Worm (Caenorhabditis elegans): ENCODE results near the gene F44D12.8.

Gene F44D12.8

DNA sequence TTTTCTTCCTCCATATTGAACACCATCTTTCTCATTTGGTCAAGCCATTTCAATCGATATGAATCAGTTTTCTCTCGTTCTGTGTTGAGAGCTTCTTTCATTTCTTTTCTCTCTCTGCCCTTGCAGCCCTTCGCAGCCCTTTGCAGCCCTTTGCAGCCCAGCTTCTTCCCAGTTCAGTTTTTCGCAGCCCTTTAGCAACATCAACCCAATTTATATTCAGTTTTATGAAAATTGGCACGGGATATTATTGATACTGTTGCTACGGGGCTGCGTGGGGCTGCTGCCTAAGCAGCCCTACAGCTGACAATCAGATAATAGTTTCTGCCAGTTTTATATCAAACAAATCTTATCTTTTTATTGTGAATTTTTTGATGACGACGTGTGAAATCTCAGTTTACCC, 13.9 kb downstream of the F44D12.8 start, which contains the start of gene F44D12.10:
Gene F44D12.10, minus strand, starts transcription at position 101 of the 400 bp plus-strand sequence.
- TF ChIP-seq F10B5.3 (tag; optimal IDR thresholded peaks at IDR 0.05) (no peak), skn-1 (tag; optimal IDR thresholded peaks at IDR 0.05) (no peak), nhr-11 (tag; optimal IDR thresholded peaks at IDR 0.05) (no peak), nhr-237 (tag; optimal IDR thresholded peaks at IDR 0.05) (no peak)

DNA sequence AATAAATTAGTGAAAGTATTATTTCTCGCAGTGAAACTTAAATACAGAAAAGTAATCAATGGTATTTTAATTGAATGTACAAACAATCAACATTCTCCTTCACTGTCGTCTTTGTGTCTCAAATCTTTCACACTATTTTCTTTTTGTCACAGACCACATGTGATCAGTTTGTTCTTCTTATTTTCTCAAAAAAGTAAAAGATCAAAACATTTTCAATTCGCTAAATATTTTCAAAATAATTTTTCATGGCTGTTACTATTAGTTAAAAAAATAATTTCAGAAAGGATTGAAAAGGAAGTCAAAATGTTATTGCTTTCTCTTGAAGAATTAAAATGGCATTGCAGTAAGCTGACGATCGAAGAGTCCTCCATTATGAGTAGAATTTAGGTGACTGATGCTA, 17.7 kb downstream of the F44D12.8 start, which contains the start of gene dhs-31:
Gene dhs-31, minus strand, starts transcription at position 101 of the 400 bp plus-strand sequence.
- no peak for TF ChIP-seq T20F7.1 (GFP tag; optimal IDR thresholded peaks at IDR 0.05)
- TF ChIP-seq madf-5 (GFP tag; IDR thresholded peaks at IDR 0.05), result no peak
- no peak for TF ChIP-seq nhr-28 (tag; optimal IDR thresholded peaks at IDR 0.05)
- no peak for TF ChIP-seq aly-2 (tag; optimal IDR thresholded peaks at IDR 0.05)

DNA sequence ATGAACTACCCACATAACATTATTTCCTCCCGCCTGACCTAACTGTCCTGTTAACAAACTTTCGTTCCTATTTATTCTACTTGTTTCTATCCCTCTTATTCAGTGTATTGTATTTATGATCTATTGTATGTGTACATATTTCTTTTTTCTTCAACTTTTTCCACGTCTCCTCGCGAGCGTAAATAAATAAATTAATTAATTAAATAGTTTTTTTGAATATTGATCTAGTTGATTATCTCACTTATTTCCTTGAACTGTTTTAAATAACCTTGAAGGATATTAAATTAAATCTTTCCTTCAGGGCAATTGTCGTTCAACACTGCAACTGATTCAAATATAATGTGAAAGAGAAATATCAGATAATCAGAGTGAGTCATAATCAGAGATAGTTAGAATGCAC, 19.8 kb downstream of the F44D12.8 start, which contains the start of gene frk-1:
Gene frk-1, plus strand, starts transcription at position 301 of the 400 bp plus-strand sequence.
- TF ChIP-seq ztf-11 (tag; optimal IDR thresholded peaks at IDR 0.05) (no peak), aha-1 (tag) (peak; percentile 73)

DNA sequence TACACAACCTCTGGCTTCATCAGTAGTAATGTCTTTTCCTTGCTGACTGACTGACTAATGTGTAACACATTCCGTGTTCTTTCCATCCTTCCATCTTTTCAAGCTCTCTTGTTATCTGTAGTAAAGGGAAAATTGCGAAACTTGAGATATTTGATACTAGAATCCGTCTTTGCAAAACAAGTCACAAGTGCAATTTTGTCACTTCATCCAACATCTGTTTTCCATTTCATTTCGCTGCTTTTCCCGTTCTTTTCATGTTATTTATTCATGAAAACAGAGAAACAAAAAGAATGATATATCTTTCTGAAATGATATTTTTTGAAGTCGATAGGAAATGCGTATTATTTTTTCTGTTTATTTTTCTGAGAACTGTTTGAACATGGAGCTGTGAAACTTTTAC, 22.9 kb downstream of the F44D12.8 start:
- TF ChIP-seq nhr-11 (tag; optimal IDR thresholded peaks at IDR 0.05) (peak; percentile 23), daf-16 (GFP tag; optimal IDR thresholded peaks at IDR 0.05) (peak in 1 of 2 experiments; percentile 35), daf-16 (tag; optimal IDR thresholded peaks at IDR 0.05) (no peak), nhr-41 (GFP tag; IDR thresholded peaks at IDR 0.05) (no peak), unc-62 (GFP tag; optimal IDR thresholded peaks at IDR 0.05 in 1 of 2) (peak in 1 of 2 experiments; percentile 77), unc-62 (tag; optimal IDR thresholded peaks at IDR 0.05) (no peak), aha-1 (tag) (peak; percentile 14)

DNA sequence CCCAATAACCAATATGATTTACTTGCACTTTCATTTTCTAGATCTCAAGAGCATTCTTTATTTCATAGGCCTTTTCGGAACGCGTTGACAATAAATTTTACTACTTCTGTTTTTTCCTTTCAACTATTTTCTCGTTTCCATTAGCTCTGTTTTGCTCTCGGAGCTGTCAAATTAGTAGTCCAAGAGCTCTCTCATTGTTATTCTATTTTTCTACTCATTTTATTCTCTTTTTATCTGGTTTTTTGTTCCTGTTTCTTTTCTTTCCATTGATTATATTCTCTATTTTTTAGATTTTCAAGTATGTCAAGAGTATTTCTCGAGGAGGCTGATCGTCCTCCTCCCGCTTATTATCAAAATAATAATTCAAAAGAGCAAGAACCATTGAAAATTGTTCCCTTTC, 24.0 kb downstream of the F44D12.8 start, which contains the start of gene T04B2.3:
Gene T04B2.3, plus strand, starts transcription at position 301 of the 400 bp plus-strand sequence.
- TF ChIP-seq jun-1 (tag; optimal IDR thresholded peaks at IDR 0.05) (no peak), tra-1 (GFP tag; IDR thresholded peaks at IDR 0.05) (no peak), daf-16 (GFP tag; optimal IDR thresholded peaks at IDR 0.05) (no peak), daf-16 (tag; optimal IDR thresholded peaks at IDR 0.05) (no peak), gei-8 (GFP tag; optimal IDR thresholded peaks at IDR 0.05) (no peak), ceh-62 (tag; optimal IDR thresholded peaks at IDR 0.05) (no peak), mes-2 (tag; optimal IDR thresholded peaks at IDR 0.05; ENCODE audit: poor library complexity, severe bottlenecking) (no peak), nhr-10 (tag; optimal IDR thresholded peaks at IDR 0.05) (no peak), zip-11 (GFP tag; IDR thresholded peaks at IDR 0.05) (no peak), R02D3.7 (tag; optimal IDR thresholded peaks at IDR 0.05) (no peak), nhr-6 (tag; optimal IDR thresholded peaks at IDR 0.05) (no peak), lin-39 (tag; optimal IDR thresholded peaks at IDR 0.05) (no peak), lsy-2 (tag; optimal IDR thresholded peaks at IDR 0.05) (no peak), ceh-32 (tag; optimal IDR thresholded peaks at IDR 0.05; ENCODE audit: poor library complexity) (no peak), D1046.2 (GFP tag; IDR thresholded peaks at IDR 0.05) (no peak), unc-39 (tag; optimal IDR thresholded peaks at IDR 0.05) (no peak), zfp-3 (GFP tag; conservative IDR thresholded peaks at IDR 0.05) (no peak)

DNA sequence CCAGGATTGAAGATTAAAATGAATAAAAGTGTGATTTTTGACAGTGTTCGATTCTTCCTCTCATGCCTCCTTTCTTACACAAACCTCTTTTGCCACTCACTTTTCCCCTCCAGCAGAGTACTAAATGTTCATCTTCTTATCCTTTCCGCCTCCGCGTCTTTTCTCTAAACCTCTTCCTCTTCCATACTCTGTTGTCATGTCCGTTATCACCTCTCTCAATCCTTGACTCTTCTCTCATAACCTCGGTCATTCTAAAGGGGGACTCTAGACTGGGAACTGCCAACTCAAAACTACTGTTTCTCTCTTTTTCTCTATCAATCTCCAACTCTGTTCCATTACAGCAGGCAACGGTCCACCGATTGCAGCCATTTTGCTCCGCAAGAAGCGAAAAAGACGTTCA, 25.2 kb downstream of the F44D12.8 start:
- TF ChIP-seq zip-11 (GFP tag; IDR thresholded peaks at IDR 0.05) (no peak), daf-12 (tag; optimal IDR thresholded peaks at IDR 0.05) (no peak), ztf-7 (tag; optimal IDR thresholded peaks at IDR 0.05) (no peak), dmd-6 (GFP tag; IDR thresholded peaks at IDR 0.05) (no peak), F10B5.3 (tag; optimal IDR thresholded peaks at IDR 0.05) (no peak), nhr-11 (tag; optimal IDR thresholded peaks at IDR 0.05) (peak; percentile 54)
